Worm (Caenorhabditis elegans) whole organism, L1 larva: ENCODE data around the gene math-26.
A peak's percentile ranks its signal among the peaks of the same experiment; 100 is the strongest.

Experiments used
- Y116A8C.19 ChIP-seq: sonication (generic microtip); optimal IDR thresholded peaks from 2 replicates; lab custom pipeline; 2016; ENCODE audit warnings: missing compliant biosample characterization, missing genetic modification characterization, borderline replicate concordance
- blmp-1 ChIP-seq: fragments of 150-350 bp; optimal IDR thresholded peaks from 2 replicates; lab custom pipeline; 2014; ENCODE audit warnings: missing biosample characterization, missing genetic modification characterization
- efl-1 ChIP-seq, 4 experiments: fragments of 150-350 bp; optimal IDR thresholded peaks in 3 of 4; peaks in 1 of 4; 1 replicate in 1 of 4; 2 replicates in 3 of 4; lab custom pipeline; 2014; ENCODE audit warnings: missing biosample characterization in 2 of 4, missing genetic modification characterization in 2 of 4, missing genetic modification reagents in 2 of 4
- fos-1 ChIP-seq: fragments of 150-350 bp; optimal IDR thresholded peaks from 2 replicates; lab custom pipeline; 2014; ENCODE audit warnings: missing biosample characterization, missing genetic modification characterization
- hlh-17 ChIP-seq: fragments of 200-800 bp; sonication (Bioruptor generic); optimal IDR thresholded peaks from 2 replicates; lab custom pipeline; 2018; ENCODE audit warnings: missing genetic modification characterization, mild to moderate bottlenecking, missing compliant biosample characterization, moderate library complexity, borderline replicate concordance
- jun-1 ChIP-seq: fragments of 150-350 bp; optimal IDR thresholded peaks from 2 replicates; lab custom pipeline; 2014; ENCODE audit warnings: missing biosample characterization, missing genetic modification reagents, missing genetic modification characterization
- lin-39 ChIP-seq: fragments of 150-350 bp; optimal IDR thresholded peaks from 2 replicates; lab custom pipeline; 2014; ENCODE audit warnings: missing biosample characterization, missing genetic modification reagents, missing genetic modification characterization
- nhr-77 ChIP-seq: fragments of 150-350 bp; optimal IDR thresholded peaks from 2 replicates; lab custom pipeline; 2014; ENCODE audit warnings: missing biosample characterization, missing genetic modification characterization
- snpc-4 ChIP-seq: fragments of 150-350 bp; optimal IDR thresholded peaks from 2 replicates; lab custom pipeline; 2014; ENCODE audit warnings: missing biosample characterization, missing genetic modification characterization
- tbx-2 ChIP-seq: sonication (generic microtip); optimal IDR thresholded peaks from 2 replicates; lab custom pipeline; 2016; ENCODE audit warnings: missing genetic modification characterization, missing compliant biosample characterization
- unc-130 ChIP-seq: fragments of 150-350 bp; optimal IDR thresholded peaks from 2 replicates; lab custom pipeline; 2017; ENCODE audit warnings: missing biosample characterization, missing genetic modification characterization, inconsistent platforms
- ztf-11 ChIP-seq, 2 experiments: sonication (generic microtip); optimal IDR thresholded peaks; 2 replicates each; lab custom pipeline; 2016 to 2017; ENCODE audit warnings: missing genetic modification characterization in 2 of 2, missing biosample characterization in 1 of 2, missing compliant biosample characterization in 1 of 2

DNA sequence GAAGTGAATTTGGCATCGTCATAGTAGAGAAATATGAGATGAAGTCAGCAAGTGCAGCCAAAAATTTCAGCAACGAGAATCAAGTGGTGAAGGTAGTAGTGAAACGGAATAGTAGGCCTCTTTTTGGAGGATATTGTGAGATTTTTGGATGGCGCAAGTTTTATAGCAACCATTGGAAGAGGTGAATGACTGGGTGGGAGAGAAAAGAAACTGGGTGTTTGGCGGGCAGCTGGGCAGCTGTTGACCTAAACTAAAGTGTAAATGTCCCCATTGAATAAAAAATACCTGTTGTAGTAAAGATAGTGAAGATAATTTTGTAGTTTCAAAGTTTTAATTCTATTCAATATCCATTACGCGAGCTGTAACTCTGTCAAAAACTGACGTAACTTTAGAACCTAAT lies 44.6 kb downstream of the math-26 start:
- TF ChIP-seq Y116A8C.19 (tag; lab: Kevin White, UChicago) (no peak), unc-130 (tag; lab: Kevin White, UChicago) (no peak), nhr-77 (tag; lab: Kevin White, UChicago) (no peak), fos-1 (no peak), efl-1 (optimal IDR thresholded peaks at IDR 0.05; lab: Kevin White, UChicago) (no peak), efl-1 (GFP tag; optimal IDR thresholded peaks at IDR 0.05 in 1 of 2; lab: Kevin White, UChicago) (peak in 1 of 2 experiments; percentile 86), ztf-11 (tag; optimal IDR thresholded peaks at IDR 0.05; lab: Kevin White, UChicago) (no peak), lin-39 (no peak), blmp-1 (no peak), snpc-4 (no peak), jun-1 (tag; lab: Kevin White, UChicago) (no peak), hlh-17 (GFP tag; lab: Kevin White, UChicago) (no peak), tbx-2 (tag; lab: Kevin White, UChicago) (no peak)
